Worm (Caenorhabditis elegans): ENCODE measurements around the gene Y4C6A.4.

DNA sequence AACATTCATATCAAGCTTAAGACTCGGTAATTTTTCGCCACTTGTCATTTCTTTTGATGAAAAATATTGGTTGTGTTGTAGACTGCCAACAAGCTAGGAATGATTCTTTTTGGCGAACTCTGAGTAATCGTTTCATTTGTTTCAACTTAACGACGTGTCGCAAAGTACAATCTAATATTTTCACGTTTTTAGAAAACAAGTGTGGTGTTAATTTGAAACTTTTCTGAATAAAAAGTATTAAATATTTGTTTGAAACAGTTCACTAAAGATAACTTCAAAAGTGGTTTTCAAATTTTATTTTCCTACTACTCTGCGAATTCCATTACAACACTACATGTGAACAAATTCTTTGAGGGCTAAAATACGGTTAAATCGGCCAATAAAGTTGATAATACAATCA lies 23.7 kb downstream of the Y4C6A.4 start, which contains the start of gene T11F8.4:
- TF ChIP-seq ceh-2 (tag; optimal IDR thresholded peaks at IDR 0.05) = no peak
- TF ChIP-seq fkh-10 (GFP tag; optimal IDR thresholded peaks at IDR 0.05) = no peak
- TF ChIP-seq dve-1 (tag; optimal IDR thresholded peaks at IDR 0.05) = no peak
- no peak for TF ChIP-seq ceh-22 (tag; optimal IDR thresholded peaks at IDR 0.05)

Data from whole organism, late embryonic.